Fruit fly (Drosophila melanogaster): ENCODE results near the gene Sbat.

Gene Sbat

DNA sequence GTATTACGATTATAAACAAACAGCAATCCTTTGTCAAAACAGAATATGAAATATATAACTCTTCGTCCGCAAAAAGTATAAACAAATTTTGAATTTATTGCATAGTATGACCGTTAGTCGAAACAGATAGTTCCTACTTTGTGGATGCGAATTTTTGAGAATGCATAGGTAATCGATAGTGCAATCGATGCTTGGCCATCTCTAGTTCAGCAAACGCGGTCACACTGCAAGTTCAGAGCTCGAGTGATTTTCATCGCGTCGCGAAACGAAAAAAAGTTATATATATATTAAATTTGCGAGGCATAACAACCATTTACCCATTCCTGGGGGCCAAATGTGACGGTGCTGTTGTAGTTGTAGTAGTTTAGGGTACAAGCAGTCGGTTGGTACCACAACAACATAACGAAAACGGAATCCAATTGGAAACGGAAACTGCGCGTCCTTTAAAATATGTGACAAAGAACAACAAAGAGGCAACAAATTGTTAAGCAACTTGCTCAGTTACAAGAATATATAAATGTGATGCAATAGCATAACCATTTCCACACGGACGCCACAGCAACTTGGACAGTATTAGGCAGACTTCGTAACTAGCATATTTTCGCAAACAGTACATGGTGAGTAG lies 21.1 kb upstream of the Sbat start, which contains the start of gene CG2991 (continued):
- no peak for TF ChIP-seq CG12236 (GFP tag; optimal IDR thresholded peaks at IDR 0.05)
- no peak for TF ChIP-seq wek (GFP tag; optimal IDR thresholded peaks at IDR 0.05)
- peak in 1 of 2 experiments; percentile 28 for TF ChIP-seq Eip74EF (GFP tag; optimal IDR thresholded peaks at IDR 0.05)
- TF ChIP-seq Fer2 (tag; optimal IDR thresholded peaks at IDR 0.05) = no peak
- TF ChIP-seq NfI (GFP tag; optimal IDR thresholded peaks at IDR 0.05) = peak; percentile 26
- TF ChIP-seq Dad (GFP tag; optimal IDR thresholded peaks at IDR 0.05) = no peak
- TF ChIP-seq mld (GFP tag; IDR thresholded peaks at IDR 0.05; ENCODE audit: partially characterized antibody) = no peak
- TF ChIP-seq PHDP (tag; optimal IDR thresholded peaks at IDR 0.05) = peak; percentile 4
- no peak for TF ChIP-seq CG8281 (tag; optimal IDR thresholded peaks at IDR 0.05)
- no peak for TF ChIP-seq tio (GFP tag; optimal IDR thresholded peaks at IDR 0.05)
- no peak for TF ChIP-seq Mes4 (GFP tag; optimal IDR thresholded peaks at IDR 0.05)
- TF ChIP-seq CG10979 (tag; optimal IDR thresholded peaks at IDR 0.05) = peak; percentile 11
- no peak for TF ChIP-seq lmd (GFP tag; IDR thresholded peaks at IDR 0.05)
- TF ChIP-seq pfk (GFP tag; optimal IDR thresholded peaks at IDR 0.05) = no peak
- TF ChIP-seq CG17328 (GFP tag; IDR thresholded peaks at IDR 0.05) = no peak
- no peak for TF ChIP-seq CG14050 (GFP tag; IDR thresholded peaks at IDR 0.05)
- TF ChIP-seq slp2 (GFP tag; optimal IDR thresholded peaks at IDR 0.05) = no peak
- TF ChIP-seq ham (GFP tag; IDR thresholded peaks at IDR 0.05) = no peak
- no peak for TF ChIP-seq CG8765 (GFP tag; IDR thresholded peaks at IDR 0.05)
- TF ChIP-seq Awh (GFP tag; IDR thresholded peaks at IDR 0.05) = no peak
- peak; percentile 28 for TF ChIP-seq Xbp1 (GFP tag; optimal IDR thresholded peaks at IDR 0.05)
- TF ChIP-seq CG17385 (GFP tag; optimal IDR thresholded peaks at IDR 0.05) = peak; percentile 24
- TF ChIP-seq grn (GFP tag; optimal IDR thresholded peaks at IDR 0.05) = no peak
- peak; percentile 74 for TF ChIP-seq CG2116 (GFP tag; optimal IDR thresholded peaks at IDR 0.05)
- no peak for TF ChIP-seq sisA (GFP tag; IDR thresholded peaks at IDR 0.05)
- no peak for TF ChIP-seq CG15479 (GFP tag; optimal IDR thresholded peaks at IDR 0.05)
- no peak for TF ChIP-seq Rx (GFP tag; IDR thresholded peaks at IDR 0.05)
- no peak for TF ChIP-seq CG10565 (GFP tag; optimal IDR thresholded peaks at IDR 0.05)
- TF ChIP-seq Hey (tag; optimal IDR thresholded peaks at IDR 0.05) = no peak
- TF ChIP-seq grau (tag; optimal IDR thresholded peaks at IDR 0.05) = peak; percentile 45
- TF ChIP-seq Side (GFP tag; optimal IDR thresholded peaks at IDR 0.05) = no peak
- no peak for TF ChIP-seq CG6813 (GFP tag; optimal IDR thresholded peaks at IDR 0.05)
- peak; percentile 19 for TF ChIP-seq CG9437 (GFP tag; optimal IDR thresholded peaks at IDR 0.05)
- peak; percentile 82 for TF ChIP-seq knrl (GFP tag; IDR thresholded peaks at IDR 0.05; ENCODE audit: partially characterized antibody)
- TF ChIP-seq Taf1 (GFP tag; IDR thresholded peaks at IDR 0.05) = no peak
- TF ChIP-seq CG11695 (GFP tag; IDR thresholded peaks at IDR 0.05) = no peak
- TF ChIP-seq Six4 (GFP tag; optimal IDR thresholded peaks at IDR 0.05) = no peak
- TF ChIP-seq CG4707 (GFP tag; optimal IDR thresholded peaks at IDR 0.05) = no peak
- peak; percentile 73 for TF ChIP-seq CG13894 (tag; optimal IDR thresholded peaks at IDR 0.05)
- no peak for TF ChIP-seq chn (GFP tag; optimal IDR thresholded peaks at IDR 0.05)
- TF ChIP-seq Camta (GFP tag; optimal IDR thresholded peaks at IDR 0.05) = no peak
- peak; percentile 55 for TF ChIP-seq lbe (GFP tag; optimal IDR thresholded peaks at IDR 0.05)
- no peak for TF ChIP-seq maf-S (GFP tag; optimal IDR thresholded peaks at IDR 0.05)
- no peak for TF ChIP-seq gce (GFP tag; IDR thresholded peaks at IDR 0.05)
- TF ChIP-seq az2 (GFP tag; optimal IDR thresholded peaks at IDR 0.05) = no peak
- TF ChIP-seq Dref (GFP tag; IDR thresholded peaks at IDR 0.05) = peak; percentile 94
- TF ChIP-seq p53 (GFP tag; optimal IDR thresholded peaks at IDR 0.05) = no peak
- TF ChIP-seq B-H2 (GFP tag; optimal IDR thresholded peaks at IDR 0.05) = peak; percentile 64
- peak; percentile 77 for TF ChIP-seq CG30020 (tag; optimal IDR thresholded peaks at IDR 0.05)
- TF ChIP-seq CG12769 (tag; optimal IDR thresholded peaks at IDR 0.05) = peak; percentile 44
- no peak for TF ChIP-seq Drgx (GFP tag; IDR thresholded peaks at IDR 0.05)
